Worm (Caenorhabditis elegans) whole organism, L3 larva: ENCODE measurements around the gene crh-1.

ENCODE experiments used
- fos-1 ChIP-seq: fragments of 150-350 bp; optimal IDR thresholded peaks from 2 replicates; lab custom pipeline; 2014; ENCODE audit warnings: missing biosample characterization, missing genetic modification characterization
- hmg-11 ChIP-seq: sonication (generic microtip); optimal IDR thresholded peaks from 2 replicates; lab custom pipeline; 2016; ENCODE audit warnings: missing genetic modification characterization, missing compliant biosample characterization
- lsy-12 ChIP-seq: sonication (generic microtip); optimal IDR thresholded peaks from 2 replicates; lab custom pipeline; 2016; ENCODE audit warnings: mild to moderate bottlenecking, missing genetic modification characterization, missing compliant biosample characterization
- nhr-12 ChIP-seq: fragments of 150-350 bp; optimal IDR thresholded peaks from 2 replicates; lab custom pipeline; 2014; ENCODE audit warnings: missing biosample characterization, missing genetic modification characterization
- nhr-77 ChIP-seq: fragments of 150-350 bp; optimal IDR thresholded peaks from 2 replicates; lab custom pipeline; 2014; ENCODE audit warnings: missing biosample characterization, missing genetic modification characterization

DNA sequence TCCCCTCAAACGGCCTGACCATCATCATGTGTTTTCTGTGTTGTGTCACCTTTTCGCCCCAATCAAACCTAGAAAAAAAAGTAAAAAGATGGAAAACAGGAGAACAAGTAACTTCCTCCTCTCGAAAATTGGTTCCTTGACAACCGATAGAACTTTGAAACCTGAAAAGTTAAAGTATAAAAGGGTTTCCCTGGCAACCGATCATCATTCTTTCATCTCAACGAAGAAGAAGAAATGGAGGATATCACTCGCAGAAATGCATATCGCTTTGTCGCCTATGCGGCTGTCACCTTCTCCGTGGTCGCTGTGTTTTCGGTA is 46.2 kb downstream of the crh-1 start, which contains the start of gene col-95:
- TF ChIP-seq lsy-12: no peak
- no peak for TF ChIP-seq fos-1 (tag; lab: Kevin White, UChicago)
- TF ChIP-seq nhr-12 (tag; lab: Kevin White, UChicago): no peak
- TF ChIP-seq hmg-11 (tag; lab: Kevin White, UChicago): no peak
- no peak for TF ChIP-seq nhr-77 (tag; lab: Kevin White, UChicago)
